Worm (Caenorhabditis elegans): ENCODE measurements around the gene ZK353.10.

DNA sequence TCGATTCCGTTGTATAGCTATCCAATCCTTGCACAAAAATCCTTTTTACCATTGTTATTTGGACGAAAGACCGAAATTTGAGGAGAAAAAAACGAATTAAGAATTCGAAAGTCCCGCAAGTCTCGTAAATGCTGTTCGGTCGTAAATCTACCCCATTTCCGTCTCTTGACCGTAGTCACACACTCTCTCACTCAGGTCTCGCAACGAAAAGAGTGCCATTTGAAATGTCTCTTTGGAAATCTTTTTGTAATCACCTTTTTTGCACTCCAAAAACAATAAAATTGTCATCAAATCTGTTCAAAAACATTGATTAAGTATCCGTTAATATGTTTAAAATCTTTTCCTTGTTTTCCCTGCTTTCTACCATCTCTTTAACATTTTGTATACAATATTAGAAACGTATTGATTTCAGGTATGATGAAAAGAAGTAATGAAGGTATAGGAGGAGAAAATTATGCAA lies 36.0 kb downstream of the ZK353.10 start, which contains the start of the genes R05D3.8 and rfp-1:
- TF ChIP-seq flt-1 (GFP tag; IDR thresholded peaks at IDR 0.05) (no peak), ztf-29 (GFP tag; IDR thresholded peaks at IDR 0.05) (no peak)

All from whole organism, midembryonic.